Fruit fly (Drosophila melanogaster) whole organism, embryonic: Measurements from ENCODE around the gene CG43439.
A peak's percentile ranks its signal among the peaks of the same experiment; 100 is the strongest.

Experiments used
- Asciz ChIP-seq: fragments of 200-800 bp; sonication (Bioruptor generic); optimal IDR thresholded peaks from 2 replicates; lab custom pipeline; 2017; ENCODE audit warnings: missing biosample characterization, mild to moderate bottlenecking, missing genetic modification characterization, missing genetic modification reagents
- B-H1 ChIP-seq: fragments of 200-800 bp; sonication (Bioruptor generic); IDR thresholded peaks from 3 replicates; pipeline ENCODE4 v1.3.6; 2022; ENCODE audit warnings: missing biosample characterization, missing genetic modification characterization
- CG10543 ChIP-seq: fragments of 200-800 bp; sonication (Bioruptor generic); optimal IDR thresholded peaks from 3 replicates; lab custom pipeline; 2017; ENCODE audit warnings: missing biosample characterization, mild to moderate bottlenecking, missing genetic modification characterization, moderate library complexity
- CG13894 ChIP-seq: fragments of 200-800 bp; sonication (Bioruptor generic); optimal IDR thresholded peaks from 3 replicates; lab custom pipeline; 2018; ENCODE audit warnings: missing biosample characterization, mild to moderate bottlenecking, missing genetic modification characterization, moderate library complexity
- CG15073 ChIP-seq: fragments of 200-800 bp; sonication (Bioruptor generic); optimal IDR thresholded peaks from 2 replicates; lab custom pipeline; 2016; ENCODE audit warnings: missing biosample characterization, missing genetic modification characterization
- CG16813 ChIP-seq: fragments of 200-800 bp; sonication (Bioruptor generic); IDR thresholded peaks from 3 replicates; pipeline ENCODE4 v1.3.6; 2022; ENCODE audit warnings: missing biosample characterization, missing genetic modification characterization; ENCODE audit not compliant: partially characterized antibody
- CG31224 ChIP-seq: fragments of 200-800 bp; sonication (Bioruptor generic); IDR thresholded peaks from 2 replicates; pipeline ENCODE4 v1.3.6; 2022; ENCODE audit warnings: missing biosample characterization, missing genetic modification characterization
- CG3163 ChIP-seq: fragments of 200-800 bp; sonication (Bioruptor generic); optimal IDR thresholded peaks from 3 replicates; lab custom pipeline; 2016; ENCODE audit warnings: missing biosample characterization, missing genetic modification characterization
- CG3281 ChIP-seq: fragments of 200-800 bp; sonication (Bioruptor generic); optimal IDR thresholded peaks from 3 replicates; lab custom pipeline; 2017; ENCODE audit warnings: missing biosample characterization, mild to moderate bottlenecking, missing genetic modification characterization
- CG3407 ChIP-seq: fragments of 200-800 bp; sonication (Bioruptor generic); optimal IDR thresholded peaks from 2 replicates; lab custom pipeline; 2018; ENCODE audit warnings: missing biosample characterization, mild to moderate bottlenecking, missing genetic modification characterization
- CG34376 ChIP-seq: fragments of 200-800 bp; sonication (Bioruptor generic); optimal IDR thresholded peaks from 2 replicates; lab custom pipeline; 2018; ENCODE audit warnings: missing biosample characterization, mild to moderate bottlenecking, missing genetic modification characterization
- CG6175 ChIP-seq: fragments of 200-800 bp; sonication (Bioruptor generic); IDR thresholded peaks from 3 replicates; pipeline ENCODE4 v1.3.6; 2022; ENCODE audit warnings: missing biosample characterization, missing genetic modification characterization
- CG6654 ChIP-seq: fragments of 200-800 bp; sonication (Bioruptor generic); optimal IDR thresholded peaks from 2 replicates; lab custom pipeline; 2017; ENCODE audit warnings: missing biosample characterization, mild to moderate bottlenecking, missing genetic modification characterization
- CG7372 ChIP-seq: fragments of 200-800 bp; sonication (Bioruptor generic); IDR thresholded peaks from 2 replicates; pipeline ENCODE4 v1.3.6; 2022; ENCODE audit warnings: missing biosample characterization, missing genetic modification characterization
- CG8089 ChIP-seq: fragments of 200-800 bp; sonication (Bioruptor generic); optimal IDR thresholded peaks from 3 replicates; lab custom pipeline; 2016; ENCODE audit warnings: missing biosample characterization, missing genetic modification characterization
- CG8478 ChIP-seq: fragments of >200 bp; optimal IDR thresholded peaks from 2 replicates; lab custom pipeline; 2018
- CG8765 ChIP-seq: fragments of 200-800 bp; sonication (Bioruptor generic); IDR thresholded peaks from 2 replicates; pipeline ENCODE4 v1.3.6; 2022; ENCODE audit warnings: missing biosample characterization, missing genetic modification characterization
- CG9727 ChIP-seq: fragments of 200-800 bp; sonication (Bioruptor generic); optimal IDR thresholded peaks from 3 replicates; lab custom pipeline; 2017; ENCODE audit warnings: missing biosample characterization, mild to moderate bottlenecking, missing genetic modification characterization
- Camta ChIP-seq: fragments of 200-800 bp; sonication (Bioruptor generic); optimal IDR thresholded peaks from 2 replicates; lab custom pipeline; 2016; ENCODE audit warnings: missing biosample characterization, missing genetic modification characterization
- D19A ChIP-seq: fragments of 200-800 bp; optimal IDR thresholded peaks from 3 replicates; lab custom pipeline; 2019; ENCODE audit warnings: missing biosample characterization, mild to moderate bottlenecking, missing genetic modification characterization, moderate library complexity
- Dbx ChIP-seq: fragments of 200-800 bp; sonication (Bioruptor generic); IDR thresholded peaks from 3 replicates; pipeline ENCODE4 v1.3.6; 2022; ENCODE audit warnings: missing biosample characterization, missing genetic modification characterization
- E2f1 ChIP-seq: fragments of 200-800 bp; sonication (Bioruptor generic); IDR thresholded peaks from 2 replicates; pipeline ENCODE4 v1.3.6; 2022; ENCODE audit warnings: missing biosample characterization, missing genetic modification characterization
- Fer2 ChIP-seq: fragments of 200-800 bp; sonication (Bioruptor generic); optimal IDR thresholded peaks from 2 replicates; lab custom pipeline; 2018; ENCODE audit warnings: missing biosample characterization, mild to moderate bottlenecking, missing genetic modification characterization, moderate library complexity
- Lim3 ChIP-seq: fragments of 200-800 bp; sonication (Bioruptor generic); IDR thresholded peaks from 2 replicates; pipeline ENCODE4 v1.3.6; 2022; ENCODE audit warnings: missing biosample characterization, missing genetic modification characterization
- Mad ChIP-seq: fragments of 200-800 bp; sonication (Bioruptor generic); optimal IDR thresholded peaks from 2 replicates; lab custom pipeline; 2016; ENCODE audit warnings: missing biosample characterization, missing genetic modification characterization
- NC2β ChIP-seq: fragments of 200-800 bp; sonication (Bioruptor generic); optimal IDR thresholded peaks from 2 replicates; lab custom pipeline; 2016; ENCODE audit warnings: missing biosample characterization, missing genetic modification characterization
- Oli ChIP-seq: fragments of 200-800 bp; sonication (Bioruptor generic); optimal IDR thresholded peaks from 2 replicates; lab custom pipeline; 2018; ENCODE audit warnings: missing biosample characterization, mild to moderate bottlenecking, missing genetic modification characterization, moderate library complexity
- Ptx1 ChIP-seq: fragments of 200-800 bp; sonication (Bioruptor generic); IDR thresholded peaks from 2 replicates; pipeline ENCODE4 v1.3.6; 2022; ENCODE audit warnings: missing biosample characterization, missing genetic modification characterization
- Trl ChIP-seq, 3 experiments: fragments of >200 bp in 2 of 3; fragments of 200-800 bp in 1 of 3; sonication (Bioruptor generic) in 1 of 3; optimal IDR thresholded peaks; 2 replicates in 1 of 3; 3 replicates in 2 of 3; lab custom pipeline; 2016 to 2017; ENCODE audit warnings: missing biosample characterization in 1 of 3, missing genetic modification characterization in 1 of 3
- ap ChIP-seq: fragments of 200-800 bp; sonication (Bioruptor generic); IDR thresholded peaks from 2 replicates; pipeline ENCODE4 v1.3.6; 2022; ENCODE audit warnings: missing biosample characterization, missing genetic modification characterization
- bcd ChIP-seq: fragments of 200-800 bp; sonication (Bioruptor generic); optimal IDR thresholded peaks from 2 replicates; lab custom pipeline; 2017; ENCODE audit warnings: missing biosample characterization, mild to moderate bottlenecking, missing genetic modification characterization
- cg ChIP-seq: fragments of 200-800 bp; sonication (Bioruptor generic); optimal IDR thresholded peaks from 3 replicates; lab custom pipeline; 2019; ENCODE audit warnings: missing biosample characterization, mild to moderate bottlenecking, missing genetic modification characterization, moderate library complexity
- disco-r ChIP-seq: fragments of 200-800 bp; sonication (Bioruptor generic); optimal IDR thresholded peaks from 2 replicates; lab custom pipeline; 2016; ENCODE audit warnings: missing biosample characterization, missing genetic modification characterization
- en ChIP-seq: fragments of 200-800 bp; sonication (Bioruptor generic); optimal IDR thresholded peaks from 2 replicates; lab custom pipeline; 2016; ENCODE audit warnings: missing biosample characterization, missing genetic modification characterization
- fd64A ChIP-seq: fragments of 200-800 bp; sonication (Bioruptor generic); optimal IDR thresholded peaks from 3 replicates; lab custom pipeline; 2018; ENCODE audit warnings: missing biosample characterization, mild to moderate bottlenecking, missing genetic modification characterization
- fru ChIP-seq: fragments of >200 bp; optimal IDR thresholded peaks from 2 replicates; lab custom pipeline; 2017
- gsb-n ChIP-seq: fragments of 200-800 bp; sonication (Bioruptor generic); optimal IDR thresholded peaks from 3 replicates; lab custom pipeline; 2018; ENCODE audit warnings: missing biosample characterization, mild to moderate bottlenecking, missing genetic modification characterization
- gt ChIP-seq: fragments of 200-800 bp; sonication (Bioruptor generic); IDR thresholded peaks from 2 replicates; pipeline ENCODE4 v1.3.6; 2022; ENCODE audit warnings: missing biosample characterization, missing genetic modification characterization
- jumu ChIP-seq: fragments of 200-800 bp; sonication (Bioruptor generic); optimal IDR thresholded peaks from 3 replicates; lab custom pipeline; 2016; ENCODE audit warnings: missing biosample characterization, missing genetic modification characterization
- kay ChIP-seq: fragments of 200-800 bp; sonication (Bioruptor generic); optimal IDR thresholded peaks from 2 replicates; lab custom pipeline; 2016; ENCODE audit warnings: missing biosample characterization, missing genetic modification characterization
- klu ChIP-seq: fragments of 200-800 bp; sonication (Bioruptor generic); IDR thresholded peaks from 2 replicates; pipeline ENCODE4 v1.3.6; 2022; ENCODE audit warnings: missing biosample characterization, missing genetic modification characterization
- mld ChIP-seq: fragments of 200-800 bp; sonication (Bioruptor generic); IDR thresholded peaks from 3 replicates; pipeline ENCODE4 v1.3.6; 2022; ENCODE audit warnings: missing biosample characterization, missing genetic modification characterization; ENCODE audit not compliant: partially characterized antibody
- pan ChIP-seq, 4 experiments: fragments of >200 bp in 3 of 4; fragments of 200-800 bp in 1 of 4; sonication (Bioruptor generic) in 1 of 4; optimal IDR thresholded peaks in 3 of 4; IDR thresholded peaks in 1 of 4; 2 replicates each; pipeline versions ENCODE4 v1.3.6 to Lab custom; 2017 to 2022; ENCODE audit warnings: missing biosample characterization in 2 of 4, missing genetic modification characterization in 2 of 4, mixed read lengths in 1 of 4
- pb ChIP-seq: fragments of 200-800 bp; sonication (Bioruptor generic); optimal IDR thresholded peaks from 3 replicates; lab custom pipeline; 2016; ENCODE audit warnings: missing biosample characterization, missing genetic modification characterization
- psq ChIP-seq: fragments of 200-800 bp; sonication (Bioruptor generic); optimal IDR thresholded peaks from 2 replicates; lab custom pipeline; 2017; ENCODE audit warnings: missing biosample characterization, missing genetic modification characterization
- rib ChIP-seq: fragments of 200-800 bp; sonication (Bioruptor generic); IDR thresholded peaks from 2 replicates; pipeline ENCODE4 v1.3.6; 2022; ENCODE audit warnings: missing biosample characterization, missing genetic modification characterization
- vnd ChIP-seq: fragments of 200-800 bp; sonication (Bioruptor generic); IDR thresholded peaks from 3 replicates; pipeline ENCODE4 v1.3.6; 2022; ENCODE audit warnings: missing biosample characterization, missing genetic modification characterization; ENCODE audit not compliant: partially characterized antibody
- zf30C ChIP-seq: fragments of 200-800 bp; sonication (Bioruptor generic); optimal IDR thresholded peaks from 3 replicates; lab custom pipeline; 2018; ENCODE audit warnings: missing biosample characterization, mild to moderate bottlenecking, missing genetic modification characterization

The CG43439 gene

DNA sequence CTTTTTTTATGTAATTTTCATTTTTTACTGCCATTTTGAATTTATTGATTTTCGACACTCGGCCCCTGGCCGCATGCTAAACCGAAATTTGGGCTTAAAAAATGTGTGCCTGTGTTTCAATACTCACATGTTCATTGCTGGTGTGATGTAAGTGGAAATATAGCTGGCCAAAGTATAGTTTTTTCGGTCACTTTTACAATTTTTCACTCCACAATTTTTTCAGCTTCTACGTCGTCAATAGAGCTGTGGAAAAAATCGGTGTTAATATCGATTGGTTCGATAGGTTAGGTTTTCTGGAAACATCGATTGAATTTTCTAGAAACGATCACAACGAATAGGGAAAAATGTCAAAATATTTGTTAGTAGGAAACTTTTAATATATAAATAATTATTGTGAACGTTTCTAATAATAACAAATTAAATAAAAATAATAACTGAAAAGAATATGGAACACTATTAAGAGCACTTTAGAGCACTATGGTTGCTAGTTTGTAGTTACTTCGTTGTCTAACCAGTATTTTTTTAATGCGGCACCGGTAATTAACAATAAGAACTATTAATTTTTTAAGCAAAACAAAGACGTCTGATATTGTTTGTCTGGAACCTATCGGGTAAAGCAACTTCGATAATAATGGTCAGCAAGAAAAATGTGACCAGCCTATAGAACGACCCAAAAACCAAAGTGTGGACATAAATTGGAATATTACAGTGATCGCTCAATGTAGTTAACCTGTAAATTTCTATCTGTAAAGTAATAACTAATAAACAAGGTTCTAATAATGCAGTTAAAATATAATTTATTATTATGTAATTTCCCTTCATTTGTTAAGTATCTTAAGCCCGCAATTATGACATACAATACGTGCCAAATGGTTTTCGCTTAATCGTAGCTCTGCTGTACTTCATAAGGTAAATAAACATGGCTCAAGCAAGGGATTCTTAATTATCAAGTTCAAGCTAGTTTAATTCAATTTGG is 28.8 kb downstream of the CG43439 start, which contains the start of the genes CG10077 and CG9948 (continued):
- TF ChIP-seq fd64A (GFP tag; lab: Kevin White, UChicago) (peak; percentile 51), CG6654 (GFP tag; lab: Kevin White, UChicago) (peak; percentile 44), gsb-n (tag; lab: Kevin White, UChicago) (peak; percentile 85), gt (peak; percentile 68), CG8765 (peak; percentile 79), disco-r (no peak), pb (no peak), CG13894 (tag; lab: Kevin White, UChicago) (peak; percentile 90), CG31224 (GFP tag; lab: Robert Waterston, UW) (peak; percentile 63), mld (GFP tag; lab: Robert Waterston, UW) (peak; percentile 68; the same call in 1 of the 3 replicates), vnd (peak; percentile 75), zf30C (GFP tag; lab: Kevin White, UChicago) (no peak), CG34376 (GFP tag; lab: Kevin White, UChicago) (peak; percentile 77), rib (peak; percentile 62), Asciz (GFP tag; lab: Kevin White, UChicago) (no peak), kay (GFP tag; lab: Kevin White, UChicago) (peak; percentile 47), Oli (tag; lab: Kevin White, UChicago) (peak; percentile 91), CG9727 (GFP tag; lab: Kevin White, UChicago) (peak; percentile 85), Fer2 (tag; lab: Kevin White, UChicago) (peak; percentile 81), E2f1 (peak; percentile 88), Mad (GFP tag; lab: Kevin White, UChicago) (peak; percentile 56), bcd (GFP tag; lab: Kevin White, UChicago) (peak; percentile 85), CG7372 (peak; percentile 79), Camta (GFP tag; lab: Kevin White, UChicago) (peak; percentile 59), CG8478 (lab: Kevin White, UChicago) (no peak), fru (lab: Kevin White, UChicago) (no peak), NC2β (GFP tag; lab: Kevin White, UChicago) (peak; percentile 40), cg (GFP tag; lab: Kevin White, UChicago) (no peak), CG3407 (GFP tag; lab: Kevin White, UChicago) (peak; percentile 78), psq (GFP tag; lab: Kevin White, UChicago) (peak; percentile 8), ap (GFP tag; lab: Robert Waterston, UW) (peak; percentile 90), Dbx (peak; percentile 91), B-H1 (GFP tag; lab: Robert Waterston, UW) (peak; percentile 86), jumu (GFP tag; lab: Kevin White, UChicago) (peak; percentile 38), en (no peak), pan (optimal IDR thresholded peaks at IDR 0.05; lab: Kevin White, UChicago) (no peak), pan (GFP tag; optimal IDR thresholded peaks at IDR 0.05 in 1 of 2, IDR thresholded peaks at IDR 0.05 in 1 of 2) (peak in 1 of 2 experiments; percentile 94), CG3281 (GFP tag; lab: Kevin White, UChicago) (peak; percentile 88), CG6175 (peak; percentile 52; the same call in 1 of the 3 replicates), CG10543 (peak; percentile 88), Lim3 (GFP tag; lab: Robert Waterston, UW) (peak; percentile 55), CG15073 (GFP tag; lab: Kevin White, UChicago) (no peak), D19A (tag; lab: Kevin White, UChicago) (peak; percentile 86), Ptx1 (GFP tag; lab: Robert Waterston, UW) (peak; percentile 94), CG3163 (GFP tag; lab: Kevin White, UChicago) (no peak), Trl (optimal IDR thresholded peaks at IDR 0.05; lab: Kevin White, UChicago) (no peak), Trl (GFP tag; optimal IDR thresholded peaks at IDR 0.05; lab: Kevin White, UChicago) (peak; percentile 60), CG16813 (peak; percentile 82), CG8089 (GFP tag; lab: Kevin White, UChicago) (no peak), klu (GFP tag; lab: Robert Waterston, UW) (peak; percentile 69)
